Worm (Caenorhabditis elegans) whole organism, early embryonic: ENCODE results near the gene sas-7.

Source experiments
- B0310.2 ChIP-seq: sonication (generic microtip); optimal IDR thresholded peaks from 2 replicates; lab custom pipeline; 2016; ENCODE audit warnings: mild to moderate bottlenecking, missing genetic modification characterization, missing compliant biosample characterization
- F13C5.2 ChIP-seq: sonication (generic microtip); optimal IDR thresholded peaks from 2 replicates; lab custom pipeline; 2017; ENCODE audit warnings: mild to moderate bottlenecking, missing genetic modification characterization, inconsistent platforms, missing compliant biosample characterization
- aly-1 ChIP-seq: sonication (generic microtip); optimal IDR thresholded peaks from 2 replicates; lab custom pipeline; 2016; ENCODE audit warnings: missing genetic modification characterization, missing compliant biosample characterization
- ama-1 ChIP-seq: fragments of 150-350 bp; optimal IDR thresholded peaks from 2 replicates; lab custom pipeline; 2014
- ceh-13 ChIP-seq: fragments of 200-800 bp; sonication (Bioruptor generic); optimal IDR thresholded peaks from 2 replicates; lab custom pipeline; 2018; ENCODE audit warnings: mild to moderate bottlenecking, missing genetic modification characterization, missing compliant biosample characterization
- ceh-36 ChIP-seq: sonication (generic microtip); optimal IDR thresholded peaks from 2 replicates; lab custom pipeline; 2016; ENCODE audit warnings: missing genetic modification characterization, inconsistent platforms, missing compliant biosample characterization
- ets-7 ChIP-seq: sonication (generic microtip); optimal IDR thresholded peaks from 2 replicates; lab custom pipeline; 2016; ENCODE audit warnings: missing genotype, missing genetic modification characterization, missing compliant biosample characterization
- flt-1 ChIP-seq: fragments of 200-800 bp; sonication (Bioruptor generic); IDR thresholded peaks from 2 replicates; pipeline ENCODE4 v1.3.6; 2022; ENCODE audit warnings: missing genetic modification characterization, missing compliant biosample characterization
- hmbx-1 ChIP-seq: sonication (generic microtip); optimal IDR thresholded peaks from 2 replicates; lab custom pipeline; 2016; ENCODE audit warnings: mild to moderate bottlenecking, missing genetic modification characterization, missing compliant biosample characterization
- hmg-4 ChIP-seq: fragments of 200-800 bp; sonication (Bioruptor generic); optimal IDR thresholded peaks from 2 replicates; lab custom pipeline; 2018; ENCODE audit warnings: mild to moderate bottlenecking, missing genetic modification characterization, missing compliant biosample characterization
- hnd-1 ChIP-seq: sonication (generic microtip); optimal IDR thresholded peaks from 2 replicates; lab custom pipeline; 2016; ENCODE audit warnings: missing genetic modification characterization, missing compliant biosample characterization
- pes-1 ChIP-seq: fragments of 200-800 bp; sonication (Bioruptor generic); IDR thresholded peaks from 2 replicates; pipeline ENCODE4 v1.3.6; 2022; ENCODE audit warnings: missing genetic modification reagents, missing genetic modification characterization, missing compliant biosample characterization
- scrt-1 ChIP-seq: fragments of 200-800 bp; sonication (Bioruptor generic); IDR thresholded peaks from 2 replicates; pipeline ENCODE4 v1.3.6; 2022; ENCODE audit warnings: missing genetic modification characterization, missing compliant biosample characterization
- sea-1 ChIP-seq: fragments of 200-800 bp; sonication (Bioruptor generic); conservative IDR thresholded peaks from 2 replicates; pipeline ENCODE4 v1.3.6; 2022; ENCODE audit warnings: missing genetic modification characterization, missing compliant biosample characterization
- tbx-11 ChIP-seq: fragments of 200-800 bp; sonication (Bioruptor generic); IDR thresholded peaks from 2 replicates; pipeline ENCODE4 v1.3.6; 2022; ENCODE audit warnings: missing genetic modification characterization, missing compliant biosample characterization
- tbx-37 ChIP-seq: fragments of 200-800 bp; sonication (Bioruptor generic); conservative IDR thresholded peaks from 2 replicates; pipeline ENCODE4 v1.3.6; 2022; ENCODE audit warnings: missing genetic modification reagents, missing genetic modification characterization, missing compliant biosample characterization
- tra-4 ChIP-seq: sonication (generic microtip); optimal IDR thresholded peaks from 2 replicates; lab custom pipeline; 2017; ENCODE audit warnings: missing genetic modification characterization, missing compliant biosample characterization

Gene sas-7

DNA sequence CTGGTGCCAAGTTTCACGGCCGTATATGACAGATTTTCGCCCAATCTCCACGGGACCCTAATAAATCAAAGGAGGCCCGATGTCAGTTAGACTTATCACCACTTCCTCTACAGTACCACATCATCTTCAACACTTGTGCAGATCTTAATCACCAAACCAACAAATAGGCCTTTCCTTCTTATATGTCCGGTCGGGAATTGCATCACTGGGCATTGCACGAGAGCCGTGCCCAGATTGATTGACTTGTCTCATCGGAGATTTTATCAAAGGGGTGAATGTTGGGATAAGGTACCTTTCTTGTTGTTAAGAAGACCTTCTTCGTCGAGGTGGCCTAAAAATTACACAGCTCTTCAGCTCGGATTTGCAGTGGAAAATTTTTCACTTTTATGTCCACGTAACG lies 23.9 kb downstream of the sas-7 start:
- TF ChIP-seq scrt-1 (GFP tag; lab: Robert Waterston, UW) (no peak), hmbx-1 (tag; lab: Kevin White, UChicago) (no peak), hmg-4 (no peak), aly-1 (tag; lab: Kevin White, UChicago) (no peak), ets-7 (no peak), flt-1 (no peak), ceh-36 (tag; lab: Kevin White, UChicago) (no peak), ceh-13 (GFP tag; lab: Kevin White, UChicago) (no peak)

DNA sequence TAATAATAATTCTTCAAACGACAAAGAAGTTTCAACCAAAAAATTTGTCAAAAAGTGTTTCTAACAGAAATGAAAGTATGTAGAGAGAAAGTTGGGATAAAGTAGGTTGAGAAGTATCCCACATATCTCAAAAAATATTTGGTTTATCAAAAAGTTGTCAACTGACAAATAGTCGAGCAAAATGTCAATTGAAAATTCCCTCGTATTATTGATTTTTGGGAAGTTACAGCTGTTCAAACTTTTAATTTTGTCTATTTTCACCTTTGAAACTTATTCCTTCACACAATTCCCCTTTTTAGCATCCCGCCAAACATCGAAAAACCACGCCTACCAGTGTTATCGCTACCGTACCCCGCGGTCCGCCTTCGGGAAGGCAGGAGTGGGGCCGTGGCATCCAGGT lies 26.2 kb downstream of the sas-7 start, which contains the start of gene tbx-8:
Gene tbx-8 (plus strand): TSS at position 301 of the 400 bp plus-strand sequence.
- TF ChIP-seq ets-7 (no peak), tbx-37 (GFP tag; lab: Robert Waterston, UW) (no peak), ama-1 (lab: Kevin White, UChicago) (no peak), tra-4 (tag; lab: Kevin White, UChicago) (no peak), hmbx-1 (tag; lab: Kevin White, UChicago) (no peak), tbx-11 (GFP tag; lab: Robert Waterston, UW) (no peak), scrt-1 (GFP tag; lab: Robert Waterston, UW) (no peak)

DNA sequence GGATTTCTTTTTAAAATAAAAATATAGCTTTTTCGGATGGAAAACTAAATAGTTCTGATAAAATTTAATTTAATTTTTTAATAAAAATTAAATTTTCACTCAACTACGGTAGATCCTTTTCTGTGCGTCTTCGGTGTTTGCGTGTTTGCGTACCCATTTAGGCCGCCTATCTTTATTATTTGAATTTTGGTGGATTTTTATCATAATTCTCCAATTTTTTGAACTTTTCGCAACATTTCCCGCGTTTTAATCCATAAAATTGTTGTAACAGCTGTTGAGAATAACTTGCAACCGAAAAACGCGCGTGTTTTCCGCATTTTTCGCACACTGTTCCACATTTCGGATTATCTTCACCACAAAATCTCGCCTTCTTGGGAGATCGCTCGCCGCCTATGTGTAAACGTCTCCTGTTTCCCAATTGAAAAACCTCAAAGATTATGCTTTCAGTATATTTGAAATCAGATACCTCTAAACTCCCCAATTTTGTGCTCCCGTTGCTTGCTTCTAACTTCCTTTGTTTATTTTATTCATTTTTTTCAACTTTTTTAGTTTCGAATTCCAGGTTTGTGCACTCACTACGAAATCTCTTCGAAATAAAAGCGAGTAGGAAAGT lies 30.9 kb downstream of the sas-7 start, which contains the start of gene T07C4.3:
Gene T07C4.3 (plus strand): TSS at position 563 of the 613 bp plus-strand sequence.
- no peak for TF ChIP-seq hmbx-1 (tag; lab: Kevin White, UChicago)
- no peak for TF ChIP-seq pes-1 (GFP tag; lab: Robert Waterston, UW)
- TF ChIP-seq ceh-13 (GFP tag; lab: Kevin White, UChicago) = no peak
- TF ChIP-seq hmg-4 = no peak
- TF ChIP-seq tbx-37 (GFP tag; lab: Robert Waterston, UW) = no peak
- no peak for TF ChIP-seq F13C5.2 (tag; lab: Kevin White, UChicago)
- no peak for TF ChIP-seq hnd-1 (tag; lab: Kevin White, UChicago)
- no peak for TF ChIP-seq tra-4 (tag; lab: Kevin White, UChicago)
- no peak for TF ChIP-seq sea-1 (GFP tag; lab: Robert Waterston, UW)
- TF ChIP-seq B0310.2 (tag; lab: Kevin White, UChicago) = no peak

DNA sequence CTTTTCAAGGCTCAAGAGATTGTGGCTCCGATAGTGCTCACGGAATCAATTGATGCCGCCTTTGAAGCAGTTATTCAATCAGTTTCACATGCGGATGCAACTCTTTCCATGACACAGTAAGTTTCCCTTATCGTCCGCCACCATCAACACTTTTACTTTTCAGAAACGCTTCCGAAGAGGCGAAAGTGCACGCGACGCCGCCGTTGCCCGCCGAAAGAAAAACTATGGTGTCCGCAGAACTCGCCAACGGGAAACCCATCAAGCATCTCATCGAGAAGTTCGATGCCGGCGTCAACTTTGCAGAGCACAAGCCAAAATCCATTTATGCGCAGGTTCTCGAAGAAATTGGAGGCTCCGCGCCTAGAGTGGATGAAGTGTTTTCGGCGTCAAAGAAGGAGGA lies 32.6 kb downstream of the sas-7 start:
- no peak for TF ChIP-seq hmbx-1 (tag; lab: Kevin White, UChicago)
- TF ChIP-seq ceh-36 (tag; lab: Kevin White, UChicago) = no peak
- no peak for TF ChIP-seq F13C5.2 (tag; lab: Kevin White, UChicago)
- TF ChIP-seq ets-7 = no peak
- TF ChIP-seq scrt-1 (GFP tag; lab: Robert Waterston, UW) = no peak
- TF ChIP-seq pes-1 (GFP tag; lab: Robert Waterston, UW) = no peak
- TF ChIP-seq sea-1 (GFP tag; lab: Robert Waterston, UW) = no peak
- TF ChIP-seq flt-1 = no peak

DNA sequence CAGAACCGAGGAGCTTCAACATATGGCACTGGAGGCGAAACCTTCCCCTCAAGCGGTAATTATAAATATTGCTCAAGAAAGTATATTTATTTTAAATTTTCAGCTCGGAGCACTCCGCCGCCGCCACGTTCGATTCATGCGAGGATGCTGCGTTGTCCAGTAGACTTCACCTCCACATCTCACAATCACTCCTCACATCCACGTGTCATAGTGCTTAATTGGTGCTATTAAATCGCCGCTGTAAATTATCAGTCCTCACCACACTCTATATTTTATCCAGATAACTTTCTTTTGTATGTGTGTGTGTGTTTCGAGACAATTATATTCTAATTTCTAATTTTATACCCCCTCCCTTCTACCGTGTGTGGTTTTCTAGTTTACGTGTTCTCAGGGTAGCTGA lies 33.8 kb downstream of the sas-7 start:
- no peak for TF ChIP-seq ama-1 (lab: Kevin White, UChicago)
- TF ChIP-seq scrt-1 (GFP tag; lab: Robert Waterston, UW) = no peak
- TF ChIP-seq ceh-36 (tag; lab: Kevin White, UChicago) = no peak
- TF ChIP-seq tbx-11 (GFP tag; lab: Robert Waterston, UW) = no peak
- no peak for TF ChIP-seq hmg-4
- no peak for TF ChIP-seq ets-7
- no peak for TF ChIP-seq hnd-1 (tag; lab: Kevin White, UChicago)
- no peak for TF ChIP-seq aly-1 (tag; lab: Kevin White, UChicago)
- TF ChIP-seq sea-1 (GFP tag; lab: Robert Waterston, UW) = no peak
- TF ChIP-seq tbx-37 (GFP tag; lab: Robert Waterston, UW) = no peak
- no peak for TF ChIP-seq ceh-13 (GFP tag; lab: Kevin White, UChicago)

DNA sequence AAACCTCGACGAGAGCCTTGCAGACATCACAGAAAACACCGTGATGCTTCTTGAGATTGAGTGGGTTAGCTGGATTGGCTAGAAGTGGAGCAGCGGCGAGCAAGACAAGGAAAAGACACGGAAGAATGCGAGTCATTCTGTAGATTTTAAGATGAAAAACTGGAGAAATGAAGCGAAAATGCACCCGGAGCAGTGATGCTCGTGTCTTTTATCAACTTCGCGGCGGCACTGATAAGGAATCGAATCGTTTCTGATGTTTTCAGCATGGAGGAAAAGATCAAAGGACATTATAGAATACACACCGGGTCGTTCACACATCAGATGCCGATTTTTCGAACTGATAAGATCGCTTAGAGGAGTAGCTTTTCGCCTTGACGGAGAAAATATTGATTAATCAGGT lies 34.6 kb downstream of the sas-7 start, which contains the start of gene spp-1:
Gene spp-1 (minus strand): TSS at position 287 of the 400 bp plus-strand sequence.
- no peak for TF ChIP-seq tbx-37 (GFP tag; lab: Robert Waterston, UW)
- TF ChIP-seq tbx-11 (GFP tag; lab: Robert Waterston, UW) = no peak
- no peak for TF ChIP-seq F13C5.2 (tag; lab: Kevin White, UChicago)
- TF ChIP-seq sea-1 (GFP tag; lab: Robert Waterston, UW) = no peak
- TF ChIP-seq tra-4 (tag; lab: Kevin White, UChicago) = no peak
- TF ChIP-seq B0310.2 (tag; lab: Kevin White, UChicago) = no peak
- TF ChIP-seq hmbx-1 (tag; lab: Kevin White, UChicago) = no peak
- TF ChIP-seq aly-1 (tag; lab: Kevin White, UChicago) = no peak
- TF ChIP-seq ceh-36 (tag; lab: Kevin White, UChicago) = no peak
- no peak for TF ChIP-seq ets-7
- TF ChIP-seq hmg-4 = no peak
- TF ChIP-seq hnd-1 (tag; lab: Kevin White, UChicago) = no peak
- no peak for TF ChIP-seq flt-1
- no peak for TF ChIP-seq ama-1 (lab: Kevin White, UChicago)
- no peak for TF ChIP-seq ceh-13 (GFP tag; lab: Kevin White, UChicago)
- no peak for TF ChIP-seq scrt-1 (GFP tag; lab: Robert Waterston, UW)
- no peak for TF ChIP-seq pes-1 (GFP tag; lab: Robert Waterston, UW)

DNA sequence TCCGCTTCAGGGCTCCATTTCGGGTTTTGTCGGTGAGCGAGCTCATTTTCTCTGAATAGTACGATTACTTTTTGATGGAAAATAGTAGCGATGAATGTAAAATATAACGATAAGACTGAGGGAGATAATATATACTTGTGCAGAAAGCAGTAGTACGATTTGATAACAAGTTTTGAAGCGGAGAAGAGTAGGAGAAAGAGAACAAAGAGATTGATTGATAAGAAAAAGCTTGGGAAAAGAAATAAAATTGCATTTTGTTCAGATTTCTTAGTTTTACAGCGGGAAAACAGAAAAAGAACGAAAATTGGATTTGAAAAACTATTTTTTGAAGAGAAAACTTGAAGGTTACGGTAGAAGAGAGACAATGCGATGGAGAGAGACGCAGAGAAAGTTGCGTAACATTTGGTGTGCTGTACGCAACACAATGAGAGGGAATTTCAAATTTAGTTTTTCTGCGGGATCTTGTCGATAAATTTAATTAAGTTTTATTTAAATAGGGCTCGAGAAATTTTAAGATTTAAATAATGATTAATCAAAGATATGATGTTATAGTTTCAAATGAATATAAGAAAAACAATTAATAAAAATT lies 36.9 kb downstream of the sas-7 start, which contains the start of gene umps-1:
Gene umps-1 (minus strand): TSS at position 51 of the 589 bp plus-strand sequence.
- TF ChIP-seq scrt-1 (GFP tag; lab: Robert Waterston, UW) (no peak), hnd-1 (tag; lab: Kevin White, UChicago) (no peak), hmg-4 (no peak), tbx-37 (GFP tag; lab: Robert Waterston, UW) (no peak), F13C5.2 (tag; lab: Kevin White, UChicago) (no peak), tbx-11 (GFP tag; lab: Robert Waterston, UW) (no peak), sea-1 (GFP tag; lab: Robert Waterston, UW) (no peak), B0310.2 (tag; lab: Kevin White, UChicago) (no peak), ceh-13 (GFP tag; lab: Kevin White, UChicago) (no peak), ceh-36 (tag; lab: Kevin White, UChicago) (no peak), ets-7 (no peak), pes-1 (GFP tag; lab: Robert Waterston, UW) (no peak), aly-1 (tag; lab: Kevin White, UChicago) (no peak), hmbx-1 (tag; lab: Kevin White, UChicago) (no peak), flt-1 (no peak), tra-4 (tag; lab: Kevin White, UChicago) (no peak), ama-1 (lab: Kevin White, UChicago) (no peak)
